Worm (Caenorhabditis elegans) whole organism, midembryonic: ENCODE data around the gene Y54G11A.9.

Experiments
- ref-1 ChIP-seq: fragments of 200-800 bp; sonication (Bioruptor generic); conservative IDR thresholded peaks from 2 replicates; pipeline ENCODE4 v1.3.6; 2022; ENCODE audit warnings: missing genetic modification reagents, missing genetic modification characterization, missing compliant biosample characterization
- ztf-23 ChIP-seq: fragments of 200-800 bp; sonication (Bioruptor generic); IDR thresholded peaks from 2 replicates; pipeline ENCODE4 v1.3.6; 2022; ENCODE audit warnings: missing genetic modification reagents, missing genetic modification characterization, missing compliant biosample characterization
- ztf-29 ChIP-seq: fragments of 200-800 bp; sonication (Bioruptor generic); IDR thresholded peaks from 2 replicates; pipeline ENCODE4 v1.3.6; 2022; ENCODE audit warnings: missing genetic modification reagents, missing genetic modification characterization, missing compliant biosample characterization

ce11 chrII:14365182-14365751 is 19.0 kb upstream of the Y54G11A.9 start, which contains the start of gene imb-2:
- TF ChIP-seq ref-1 (GFP tag; lab: Robert Waterston, UW) (no peak), ztf-29 (GFP tag; lab: Robert Waterston, UW) (no peak), ztf-23 (no peak)
